Fruit fly (Drosophila melanogaster): ENCODE data around the gene ymp.

DNA sequence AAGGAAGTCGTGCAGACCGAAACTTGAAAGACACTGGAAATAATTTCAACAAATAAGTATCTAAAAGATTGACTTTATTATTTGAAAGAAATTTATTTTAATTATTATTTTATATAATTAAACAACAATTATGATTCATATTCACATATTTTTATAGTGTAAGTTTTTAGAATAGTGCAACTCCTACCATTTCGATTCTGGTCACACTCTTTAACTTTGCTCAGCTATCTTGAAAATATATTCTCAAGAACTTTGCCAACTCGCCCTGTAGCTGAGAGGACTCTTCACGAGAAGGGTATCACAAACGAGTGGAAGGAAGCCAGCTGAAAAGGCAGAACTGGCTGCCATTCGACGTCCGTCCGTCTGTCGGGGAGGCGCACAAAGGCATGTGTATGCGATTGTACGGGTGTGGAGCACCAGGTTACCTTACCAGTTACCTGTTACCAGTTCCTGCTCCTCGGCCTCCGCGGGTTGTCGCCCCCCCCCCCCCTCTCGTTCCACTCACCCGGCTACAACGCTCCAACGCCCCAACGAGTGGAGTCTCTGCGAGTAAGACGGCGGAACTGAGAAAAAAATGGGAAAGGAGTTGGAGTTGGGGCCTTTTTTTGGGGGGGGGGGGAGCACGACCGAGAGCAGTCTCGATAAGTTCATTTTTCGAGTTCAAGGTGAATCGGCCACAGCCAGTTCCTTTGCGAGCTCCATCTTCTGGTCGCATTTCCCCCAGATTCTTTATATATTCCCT, 53.4 kb downstream of the ymp start:
- TF ChIP-seq Nf-YB (GFP tag; optimal IDR thresholded peaks at IDR 0.05) (no peak), lbe (GFP tag; optimal IDR thresholded peaks at IDR 0.05) (peak; percentile 75), CG11695 (GFP tag; IDR thresholded peaks at IDR 0.05) (no peak), twi (tag; optimal IDR thresholded peaks at IDR 0.05) (no peak), CG16779 (GFP tag; IDR thresholded peaks at IDR 0.05) (no peak), pan (optimal IDR thresholded peaks at IDR 0.05) (no peak), pan (GFP tag; optimal IDR thresholded peaks at IDR 0.05 in 1 of 2, IDR thresholded peaks at IDR 0.05 in 1 of 2) (no peak), cad (GFP tag; optimal IDR thresholded peaks at IDR 0.05) (no peak), CG12299 (tag; optimal IDR thresholded peaks at IDR 0.05) (no peak), CG10654 (GFP tag; optimal IDR thresholded peaks at IDR 0.05) (no peak), stc (GFP tag; IDR thresholded peaks at IDR 0.05) (no peak), Bdp1 (GFP tag; optimal IDR thresholded peaks at IDR 0.05) (no peak)

Measured in whole organism, embryonic.